Worm (Caenorhabditis elegans): Measurements from ENCODE around the gene ZK673.4.

ZK673.4 gene

ce11 chrII:10444971-10445707 lies 7.6 kb upstream of the ZK673.4 start:
- TF ChIP-seq flt-1 (GFP tag; IDR thresholded peaks at IDR 0.05) = no peak
- TF ChIP-seq cog-1 (tag; optimal IDR thresholded peaks at IDR 0.05) = no peak
- no peak for TF ChIP-seq med-1 (GFP tag; optimal IDR thresholded peaks at IDR 0.05; ENCODE audit: insufficient read depth)
- no peak for TF ChIP-seq T22C8.4 (GFP tag; IDR thresholded peaks at IDR 0.05)
- no peak for TF ChIP-seq klf-2 (GFP tag; conservative IDR thresholded peaks at IDR 0.05)
- no peak for TF ChIP-seq ref-1 (GFP tag; conservative IDR thresholded peaks at IDR 0.05)

DNA sequence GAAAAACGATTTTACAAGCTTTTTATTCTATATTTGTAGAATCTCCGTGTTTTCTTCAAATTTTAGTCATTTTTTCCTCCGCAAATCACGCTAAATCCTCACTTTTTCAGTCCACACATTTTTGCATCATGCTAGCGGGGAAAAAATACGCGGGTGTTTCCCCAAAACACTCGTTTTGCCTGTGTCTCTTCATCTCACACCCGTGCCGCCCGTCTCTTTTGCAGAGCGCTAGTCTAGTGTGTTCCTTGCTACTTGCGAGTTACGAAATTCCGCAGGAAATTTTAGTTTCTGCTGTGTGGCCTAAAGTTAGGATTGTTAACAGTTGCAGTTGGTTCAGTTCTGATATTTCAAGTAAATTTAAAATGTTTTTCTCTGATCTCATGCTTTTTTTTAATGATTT lies 7.0 kb upstream of the ZK673.4 start:
- TF ChIP-seq flt-1 (GFP tag; IDR thresholded peaks at IDR 0.05) = no peak
- no peak for TF ChIP-seq cog-1 (tag; optimal IDR thresholded peaks at IDR 0.05)
- TF ChIP-seq tab-1 (GFP tag; IDR thresholded peaks at IDR 0.05) = no peak
- TF ChIP-seq ref-1 (GFP tag; conservative IDR thresholded peaks at IDR 0.05) = no peak
- TF ChIP-seq ztf-29 (GFP tag; IDR thresholded peaks at IDR 0.05) = no peak
- no peak for TF ChIP-seq T22C8.4 (GFP tag; IDR thresholded peaks at IDR 0.05)
- TF ChIP-seq ztf-23 (GFP tag; IDR thresholded peaks at IDR 0.05) = no peak
- no peak for TF ChIP-seq klf-2 (GFP tag; conservative IDR thresholded peaks at IDR 0.05)
- TF ChIP-seq med-1 (GFP tag; optimal IDR thresholded peaks at IDR 0.05; ENCODE audit: insufficient read depth) = no peak

- TF ChIP-seq tab-1 (GFP tag; IDR thresholded peaks at IDR 0.05) = no peak
- TF ChIP-seq ztf-29 (GFP tag; IDR thresholded peaks at IDR 0.05) = no peak
- TF ChIP-seq T22C8.4 (GFP tag; IDR thresholded peaks at IDR 0.05) = no peak
- no peak for TF ChIP-seq cog-1 (tag; optimal IDR thresholded peaks at IDR 0.05)
- TF ChIP-seq med-1 (GFP tag; optimal IDR thresholded peaks at IDR 0.05; ENCODE audit: insufficient read depth) = no peak
- no peak for TF ChIP-seq flt-1 (GFP tag; IDR thresholded peaks at IDR 0.05)
- no peak for TF ChIP-seq ztf-23 (GFP tag; IDR thresholded peaks at IDR 0.05)
- TF ChIP-seq ref-1 (GFP tag; conservative IDR thresholded peaks at IDR 0.05) = no peak
- TF ChIP-seq klf-2 (GFP tag; conservative IDR thresholded peaks at IDR 0.05) = no peak
Observed at ce11 chrII:10446300-10446699, 6.4 kb upstream of the ZK673.4 start.

DNA sequence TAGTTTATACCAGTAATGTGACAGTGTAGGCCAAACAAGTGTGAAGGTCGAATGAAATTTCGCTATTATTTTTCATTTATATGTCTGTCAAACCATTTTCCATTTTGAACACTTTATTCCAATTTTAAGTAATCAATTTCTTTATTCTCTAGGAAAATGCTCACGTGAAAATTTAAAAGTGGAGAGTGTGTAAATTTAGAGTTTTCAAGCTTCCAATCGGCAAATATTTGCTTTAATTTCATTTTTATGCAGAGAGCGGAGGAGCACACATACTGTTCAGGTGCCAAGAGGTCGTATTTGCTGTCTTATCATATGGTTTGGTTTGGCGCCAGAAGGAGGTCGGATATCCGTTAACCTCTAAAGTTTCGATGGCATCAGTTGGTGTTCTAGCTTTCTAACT lies 5.9 kb upstream of the ZK673.4 start:
- TF ChIP-seq cog-1 (tag; optimal IDR thresholded peaks at IDR 0.05) (no peak), ref-1 (GFP tag; conservative IDR thresholded peaks at IDR 0.05) (no peak), ztf-23 (GFP tag; IDR thresholded peaks at IDR 0.05) (no peak), klf-2 (GFP tag; conservative IDR thresholded peaks at IDR 0.05) (no peak), ztf-29 (GFP tag; IDR thresholded peaks at IDR 0.05) (no peak), med-1 (GFP tag; optimal IDR thresholded peaks at IDR 0.05; ENCODE audit: insufficient read depth) (no peak), T22C8.4 (GFP tag; IDR thresholded peaks at IDR 0.05) (no peak), tab-1 (GFP tag; IDR thresholded peaks at IDR 0.05) (no peak), flt-1 (GFP tag; IDR thresholded peaks at IDR 0.05) (no peak)

ce11 chrII:10447348-10448316 lies 5.1 kb upstream of the ZK673.4 start, which contains the start of gene ZK673.2:
Gene ZK673.2 (plus strand): TSS chrII:10448266.
- TF ChIP-seq ztf-29 (GFP tag; IDR thresholded peaks at IDR 0.05) = no peak
- TF ChIP-seq tab-1 (GFP tag; IDR thresholded peaks at IDR 0.05) = no peak
- TF ChIP-seq ref-1 (GFP tag; conservative IDR thresholded peaks at IDR 0.05) = no peak
- TF ChIP-seq med-1 (GFP tag; optimal IDR thresholded peaks at IDR 0.05; ENCODE audit: insufficient read depth) = no peak
- no peak for TF ChIP-seq T22C8.4 (GFP tag; IDR thresholded peaks at IDR 0.05)
- no peak for TF ChIP-seq klf-2 (GFP tag; conservative IDR thresholded peaks at IDR 0.05)
- no peak for TF ChIP-seq flt-1 (GFP tag; IDR thresholded peaks at IDR 0.05)
- no peak for TF ChIP-seq cog-1 (tag; optimal IDR thresholded peaks at IDR 0.05)
- TF ChIP-seq ztf-23 (GFP tag; IDR thresholded peaks at IDR 0.05) = no peak

- TF ChIP-seq klf-2 (GFP tag; conservative IDR thresholded peaks at IDR 0.05) = no peak
- TF ChIP-seq T22C8.4 (GFP tag; IDR thresholded peaks at IDR 0.05) = no peak
- TF ChIP-seq ref-1 (GFP tag; conservative IDR thresholded peaks at IDR 0.05) = no peak
- no peak for TF ChIP-seq flt-1 (GFP tag; IDR thresholded peaks at IDR 0.05)
- TF ChIP-seq ztf-29 (GFP tag; IDR thresholded peaks at IDR 0.05) = no peak
- TF ChIP-seq cog-1 (tag; optimal IDR thresholded peaks at IDR 0.05) = no peak
- no peak for TF ChIP-seq tab-1 (GFP tag; IDR thresholded peaks at IDR 0.05)
- TF ChIP-seq ztf-23 (GFP tag; IDR thresholded peaks at IDR 0.05) = no peak
- no peak for TF ChIP-seq med-1 (GFP tag; optimal IDR thresholded peaks at IDR 0.05; ENCODE audit: insufficient read depth)
Observed at ce11 chrII:10449707-10450106, 3.0 kb upstream of the ZK673.4 start, which contains the start of gene lin-56. Gene lin-56 (plus strand): TSS chrII:10450007.

DNA sequence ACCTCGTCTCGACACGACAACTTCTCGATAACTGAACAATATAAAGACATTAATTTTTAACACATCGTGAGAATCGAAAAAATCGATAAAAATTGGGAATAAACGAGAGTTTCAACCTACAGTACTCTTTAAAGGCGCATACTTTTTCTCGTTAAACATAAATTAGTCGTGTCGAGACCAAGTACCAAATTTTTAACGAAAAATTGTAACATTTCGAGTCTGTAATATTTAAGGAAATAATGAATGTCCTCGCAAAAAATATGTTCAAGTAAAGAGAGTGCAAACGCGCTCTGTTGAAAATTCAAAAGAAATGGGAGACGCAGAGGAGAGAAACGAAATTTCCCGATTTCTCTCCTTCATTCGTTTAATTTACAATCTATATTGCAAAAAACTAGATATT lies 2.4 kb upstream of the ZK673.4 start:
- no peak for TF ChIP-seq T22C8.4 (GFP tag; IDR thresholded peaks at IDR 0.05)
- no peak for TF ChIP-seq cog-1 (tag; optimal IDR thresholded peaks at IDR 0.05)
- TF ChIP-seq ztf-29 (GFP tag; IDR thresholded peaks at IDR 0.05) = no peak
- TF ChIP-seq klf-2 (GFP tag; conservative IDR thresholded peaks at IDR 0.05) = no peak
- TF ChIP-seq ztf-23 (GFP tag; IDR thresholded peaks at IDR 0.05) = no peak
- TF ChIP-seq ref-1 (GFP tag; conservative IDR thresholded peaks at IDR 0.05) = no peak
- TF ChIP-seq flt-1 (GFP tag; IDR thresholded peaks at IDR 0.05) = no peak
- no peak for TF ChIP-seq tab-1 (GFP tag; IDR thresholded peaks at IDR 0.05)
- no peak for TF ChIP-seq med-1 (GFP tag; optimal IDR thresholded peaks at IDR 0.05; ENCODE audit: insufficient read depth)

- TF ChIP-seq ref-1 (GFP tag; conservative IDR thresholded peaks at IDR 0.05) (no peak), ztf-23 (GFP tag; IDR thresholded peaks at IDR 0.05) (no peak), cog-1 (tag; optimal IDR thresholded peaks at IDR 0.05) (no peak), tab-1 (GFP tag; IDR thresholded peaks at IDR 0.05) (no peak), med-1 (GFP tag; optimal IDR thresholded peaks at IDR 0.05; ENCODE audit: insufficient read depth) (no peak), flt-1 (GFP tag; IDR thresholded peaks at IDR 0.05) (no peak), ztf-29 (GFP tag; IDR thresholded peaks at IDR 0.05) (no peak), T22C8.4 (GFP tag; IDR thresholded peaks at IDR 0.05) (no peak), klf-2 (GFP tag; conservative IDR thresholded peaks at IDR 0.05) (no peak)
Observed at ce11 chrII:10456979-10457378, 4.3 kb downstream of the ZK673.4 start, which contains the start of gene ZK673.11. Gene ZK673.11 (plus strand): TSS chrII:10457279.

All from whole organism, midembryonic.